Worm (Caenorhabditis elegans) whole organism, late embryonic: ENCODE results near the gene phf-30.

ENCODE experiments used
- C08G9.2 ChIP-seq: sonication (generic microtip); optimal IDR thresholded peaks from 2 replicates; lab custom pipeline; 2016; ENCODE audit warnings: mild to moderate bottlenecking, missing genetic modification characterization, moderate library complexity, missing compliant biosample characterization
- C38D4.7 ChIP-seq: fragments of 200-800 bp; sonication (Bioruptor generic); optimal IDR thresholded peaks from 2 replicates; lab custom pipeline; 2018; ENCODE audit warnings: mild to moderate bottlenecking, missing genetic modification characterization, moderate library complexity, missing compliant biosample characterization
- F13H6.1 ChIP-seq: sonication (generic microtip); optimal IDR thresholded peaks from 2 replicates; lab custom pipeline; 2016; ENCODE audit warnings: missing genetic modification characterization, missing compliant biosample characterization
- K02D7.2 ChIP-seq: sonication (generic microtip); optimal IDR thresholded peaks from 2 replicates; lab custom pipeline; 2017; ENCODE audit warnings: mild to moderate bottlenecking, missing genetic modification characterization, missing compliant biosample characterization
- K09A11.1 ChIP-seq: sonication (generic microtip); optimal IDR thresholded peaks from 2 replicates; lab custom pipeline; 2017; ENCODE audit warnings: antibody characterized with exemption, mild to moderate bottlenecking, missing genetic modification characterization, missing compliant biosample characterization; ENCODE audit not compliant: insufficient read depth
- T23F11.4 ChIP-seq: fragments of 200-800 bp; sonication (Bioruptor generic); optimal IDR thresholded peaks from 2 replicates; lab custom pipeline; 2018; ENCODE audit warnings: mild to moderate bottlenecking, missing genetic modification characterization, missing compliant biosample characterization
- Y22D7AL.16 ChIP-seq: sonication (generic microtip); optimal IDR thresholded peaks from 2 replicates; lab custom pipeline; 2016; ENCODE audit warnings: missing genetic modification characterization, missing compliant biosample characterization
- ahr-1 ChIP-seq: sonication (generic microtip); optimal IDR thresholded peaks from 2 replicates; lab custom pipeline; 2016; ENCODE audit warnings: missing genetic modification characterization, missing compliant biosample characterization
- ceh-14 ChIP-seq: sonication (generic microtip); optimal IDR thresholded peaks from 2 replicates; lab custom pipeline; 2016; ENCODE audit warnings: missing genotype, missing genetic modification characterization, missing compliant biosample characterization
- ceh-18 ChIP-seq: sonication (generic microtip); optimal IDR thresholded peaks from 2 replicates; lab custom pipeline; 2016; ENCODE audit warnings: missing genetic modification characterization, missing compliant biosample characterization
- ceh-19 ChIP-seq: fragments of 200-800 bp; sonication (Bioruptor generic); optimal IDR thresholded peaks from 2 replicates; lab custom pipeline; 2018; ENCODE audit warnings: mild to moderate bottlenecking, missing genetic modification characterization, missing compliant biosample characterization
- ceh-22 ChIP-seq: sonication (generic microtip); optimal IDR thresholded peaks from 2 replicates; lab custom pipeline; 2017; ENCODE audit warnings: missing biosample characterization, missing genetic modification characterization
- ceh-24 ChIP-seq: sonication (generic microtip); optimal IDR thresholded peaks from 2 replicates; lab custom pipeline; 2016; ENCODE audit warnings: mild to moderate bottlenecking, missing genetic modification characterization, missing compliant biosample characterization
- ceh-30 ChIP-seq: fragments of 150-350 bp; optimal IDR thresholded peaks from 2 replicates; lab custom pipeline; 2014; ENCODE audit warnings: missing biosample characterization, missing genetic modification characterization
- ceh-45 ChIP-seq: fragments of 200-800 bp; sonication (Bioruptor generic); IDR thresholded peaks from 2 replicates; pipeline ENCODE4 v1.3.6; 2022; ENCODE audit warnings: missing genetic modification reagents, missing genetic modification characterization, missing compliant biosample characterization
- ceh-48 ChIP-seq: sonication (generic microtip); optimal IDR thresholded peaks from 2 replicates; lab custom pipeline; 2016; ENCODE audit warnings: missing genetic modification characterization, inconsistent platforms, missing compliant biosample characterization
- ceh-6 ChIP-seq: fragments of 200-800 bp; sonication (Bioruptor generic); optimal IDR thresholded peaks from 2 replicates; lab custom pipeline; 2018; ENCODE audit warnings: mild to moderate bottlenecking, missing genetic modification characterization, missing compliant biosample characterization
- ceh-9 ChIP-seq: sonication (generic microtip); optimal IDR thresholded peaks from 2 replicates; lab custom pipeline; 2016; ENCODE audit warnings: mild to moderate bottlenecking, missing genetic modification characterization, inconsistent platforms, missing compliant biosample characterization
- che-1 ChIP-seq: sonication (generic microtip); optimal IDR thresholded peaks from 2 replicates; lab custom pipeline; 2016; ENCODE audit warnings: mild to moderate bottlenecking, missing genetic modification characterization, missing compliant biosample characterization
- dmd-4 ChIP-seq: sonication (generic microtip); optimal IDR thresholded peaks from 2 replicates; lab custom pipeline; 2016; ENCODE audit warnings: borderline replicate concordance, missing genetic modification characterization, missing compliant biosample characterization
- dve-1 ChIP-seq: sonication (generic microtip); optimal IDR thresholded peaks from 2 replicates; lab custom pipeline; 2017; ENCODE audit warnings: antibody characterized with exemption, mild to moderate bottlenecking, missing genetic modification characterization, missing compliant biosample characterization
- elt-2 ChIP-seq: sonication (generic microtip); optimal IDR thresholded peaks from 2 replicates; lab custom pipeline; 2016; ENCODE audit warnings: missing genetic modification reagents, missing genetic modification characterization, missing compliant biosample characterization
- fax-1 ChIP-seq: sonication (generic microtip); optimal IDR thresholded peaks from 2 replicates; lab custom pipeline; 2016; ENCODE audit warnings: missing genotype, missing genetic modification characterization, missing compliant biosample characterization
- fkh-6 ChIP-seq: sonication (generic microtip); optimal IDR thresholded peaks from 2 replicates; lab custom pipeline; 2016; ENCODE audit warnings: missing genetic modification characterization, missing compliant biosample characterization
- hlh-13 ChIP-seq: fragments of 200-800 bp; sonication (Bioruptor generic); optimal IDR thresholded peaks from 2 replicates; lab custom pipeline; 2018; ENCODE audit warnings: mild to moderate bottlenecking, missing genetic modification characterization, missing compliant biosample characterization
- hlh-15 ChIP-seq: sonication (generic microtip); optimal IDR thresholded peaks from 2 replicates; lab custom pipeline; 2016; ENCODE audit warnings: missing genetic modification characterization, missing compliant biosample characterization
- lim-6 ChIP-seq: sonication (generic microtip); optimal IDR thresholded peaks from 2 replicates; lab custom pipeline; 2016; ENCODE audit warnings: missing genetic modification characterization, missing compliant biosample characterization
- madf-2 ChIP-seq: sonication (generic microtip); optimal IDR thresholded peaks from 2 replicates; lab custom pipeline; 2017; ENCODE audit warnings: missing genetic modification characterization, missing compliant biosample characterization
- mec-3 ChIP-seq: sonication (generic microtip); optimal IDR thresholded peaks from 2 replicates; lab custom pipeline; 2016; ENCODE audit warnings: borderline replicate concordance, missing genetic modification characterization, missing compliant biosample characterization
- nhr-232 ChIP-seq: sonication (generic microtip); optimal IDR thresholded peaks from 2 replicates; lab custom pipeline; 2016; ENCODE audit warnings: missing genetic modification characterization, missing compliant biosample characterization
- npax-4 ChIP-seq: sonication (generic microtip); optimal IDR thresholded peaks from 2 replicates; lab custom pipeline; 2016; ENCODE audit warnings: missing genetic modification characterization, missing compliant biosample characterization
- pag-3 ChIP-seq: sonication (generic microtip); optimal IDR thresholded peaks from 2 replicates; lab custom pipeline; 2016; ENCODE audit warnings: missing compliant biosample characterization, missing genetic modification characterization, borderline replicate concordance
- pax-1 ChIP-seq: fragments of 150-350 bp; optimal IDR thresholded peaks from 2 replicates; lab custom pipeline; 2014; ENCODE audit warnings: missing biosample characterization, missing genetic modification characterization
- pha-4 ChIP-seq: fragments of 150-350 bp; optimal IDR thresholded peaks from 2 replicates; lab custom pipeline; 2018; ENCODE audit warnings: missing biosample characterization, missing genetic modification reagents, missing genetic modification characterization
- pqm-1 ChIP-seq: sonication (generic microtip); optimal IDR thresholded peaks from 2 replicates; lab custom pipeline; 2016; ENCODE audit warnings: missing genetic modification characterization, missing compliant biosample characterization
- pros-1 ChIP-seq: fragments of 150-350 bp; optimal IDR thresholded peaks from 2 replicates; lab custom pipeline; 2014; ENCODE audit warnings: missing biosample characterization, missing genetic modification reagents, missing genetic modification characterization
- ref-2 ChIP-seq: sonication (generic microtip); optimal IDR thresholded peaks from 2 replicates; lab custom pipeline; 2016; ENCODE audit warnings: missing genetic modification characterization, missing compliant biosample characterization
- sdc-2 ChIP-seq: sonication (generic microtip); optimal IDR thresholded peaks from 2 replicates; lab custom pipeline; 2016; ENCODE audit warnings: missing genotype, missing genetic modification characterization, missing compliant biosample characterization
- sox-2 ChIP-seq: fragments of 200-800 bp; sonication (Bioruptor generic); IDR thresholded peaks from 2 replicates; pipeline ENCODE4 v1.3.6; 2022; ENCODE audit warnings: missing genetic modification reagents, missing genetic modification characterization, missing compliant biosample characterization
- sox-4 ChIP-seq: sonication (generic microtip); optimal IDR thresholded peaks from 2 replicates; lab custom pipeline; 2017; ENCODE audit warnings: mild to moderate bottlenecking, missing genetic modification characterization, inconsistent platforms, missing compliant biosample characterization
- syd-9 ChIP-seq: sonication (generic microtip); optimal IDR thresholded peaks from 2 replicates; lab custom pipeline; 2016; ENCODE audit warnings: mild to moderate bottlenecking, missing genetic modification characterization, moderate library complexity, missing compliant biosample characterization
- tbx-2 ChIP-seq: sonication (generic microtip); optimal IDR thresholded peaks from 2 replicates; lab custom pipeline; 2016; ENCODE audit warnings: missing genetic modification characterization, missing compliant biosample characterization
- tbx-7 ChIP-seq: sonication (generic microtip); optimal IDR thresholded peaks from 2 replicates; lab custom pipeline; 2016; ENCODE audit warnings: missing genotype, missing genetic modification characterization, missing compliant biosample characterization
- ttx-3 ChIP-seq: sonication (generic microtip); optimal IDR thresholded peaks from 2 replicates; lab custom pipeline; 2016; ENCODE audit warnings: missing genetic modification reagents, missing genetic modification characterization, missing compliant biosample characterization
- unc-3 ChIP-seq, 2 experiments: fragments of 200-800 bp in 1 of 2; sonication (Bioruptor generic) in 1 of 2; sonication (generic microtip) in 1 of 2; conservative IDR thresholded peaks in 1 of 2; optimal IDR thresholded peaks in 1 of 2; 2 replicates each; pipeline versions ENCODE4 v1.3.6 to Lab custom; 2016 to 2022; ENCODE audit warnings: missing compliant biosample characterization in 2 of 2, missing genetic modification characterization in 2 of 2, missing genetic modification reagents in 1 of 2
- unc-42 ChIP-seq: sonication (generic microtip); optimal IDR thresholded peaks from 2 replicates; lab custom pipeline; 2016; ENCODE audit warnings: missing genotype, missing genetic modification characterization, missing compliant biosample characterization
- unc-86 ChIP-seq: sonication (generic microtip); optimal IDR thresholded peaks from 2 replicates; lab custom pipeline; 2016; ENCODE audit warnings: missing genetic modification characterization, missing compliant biosample characterization
- zip-5 ChIP-seq: sonication (generic microtip); optimal IDR thresholded peaks from 2 replicates; lab custom pipeline; 2016; ENCODE audit warnings: missing genetic modification characterization, missing compliant biosample characterization
- ztf-16 ChIP-seq: sonication (generic microtip); optimal IDR thresholded peaks from 2 replicates; lab custom pipeline; 2017; ENCODE audit warnings: missing genetic modification characterization, missing compliant biosample characterization

The phf-30 gene

DNA sequence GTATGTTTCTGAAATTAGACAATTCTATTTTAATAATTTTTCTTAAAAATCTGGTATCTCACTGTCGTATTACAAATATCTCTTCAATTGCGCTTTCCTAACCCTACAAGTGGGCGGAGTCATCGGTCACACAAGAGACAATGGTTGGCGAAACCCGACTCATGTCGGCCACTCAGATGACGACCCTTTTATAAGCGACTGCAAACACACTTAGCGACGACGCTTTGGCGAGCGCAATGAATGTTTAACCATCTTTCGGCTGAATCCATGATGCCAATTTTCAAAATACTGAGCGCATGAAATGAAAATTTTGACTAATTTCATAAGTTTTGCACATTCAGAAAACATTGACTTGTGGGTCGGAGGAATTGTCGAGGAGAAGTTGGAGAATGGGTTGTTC, 31.5 kb downstream of the phf-30 start (continued):
- TF ChIP-seq nhr-232 (peak; percentile 97), F13H6.1 (peak; percentile 99), syd-9 (tag; lab: Kevin White, UChicago) (peak; percentile 99), lim-6 (peak; percentile 98), ceh-14 (peak; percentile 99), elt-2 (tag; lab: Kevin White, UChicago) (peak; percentile 99), ceh-18 (tag; lab: Kevin White, UChicago) (peak; percentile 95), fax-1 (tag; lab: Kevin White, UChicago) (peak; percentile 98), ceh-45 (peak; percentile 99), ceh-6 (GFP tag; lab: Kevin White, UChicago) (peak; percentile 99), tbx-2 (tag; lab: Kevin White, UChicago) (peak; percentile 98), ttx-3 (peak; percentile 98), pqm-1 (tag; lab: Kevin White, UChicago) (peak; percentile 100), mec-3 (tag; lab: Kevin White, UChicago) (peak; percentile 99), ceh-19 (GFP tag; lab: Kevin White, UChicago) (peak; percentile 99), ceh-9 (peak; percentile 99), T23F11.4 (GFP tag; lab: Kevin White, UChicago) (peak; percentile 99), ceh-22 (tag; lab: Kevin White, UChicago) (peak; percentile 79), sox-2 (GFP tag; lab: Robert Waterston, UW) (peak; percentile 98), hlh-15 (tag; lab: Kevin White, UChicago) (peak; percentile 99), ceh-24 (tag; lab: Kevin White, UChicago) (peak; percentile 100), madf-2 (peak; percentile 99), ztf-16 (tag; lab: Kevin White, UChicago) (peak; percentile 99), K09A11.1 (tag; lab: Kevin White, UChicago) (peak; percentile 95), Y22D7AL.16 (peak; percentile 99), C38D4.7 (peak; percentile 97), pag-3 (tag; lab: Kevin White, UChicago) (peak; percentile 98), pha-4 (tag; lab: Kevin White, UChicago) (no peak), hlh-13 (GFP tag; lab: Kevin White, UChicago) (peak; percentile 99), unc-3 (GFP tag; conservative IDR thresholded peaks at IDR 0.05; lab: Robert Waterston, UW) (peak; percentile 99), unc-3 (tag; optimal IDR thresholded peaks at IDR 0.05; lab: Kevin White, UChicago) (peak; percentile 98), dmd-4 (tag; lab: Kevin White, UChicago) (peak; percentile 99), unc-86 (tag; lab: Kevin White, UChicago) (peak; percentile 99), pros-1 (tag; lab: Kevin White, UChicago) (peak; percentile 71), npax-4 (tag; lab: Kevin White, UChicago) (peak; percentile 98), zip-5 (peak; percentile 92), K02D7.2 (tag; lab: Kevin White, UChicago) (peak; percentile 99), pax-1 (tag; lab: Kevin White, UChicago) (peak; percentile 18), tbx-7 (tag; lab: Kevin White, UChicago) (peak; percentile 73), ceh-30 (tag; lab: Kevin White, UChicago) (peak; percentile 98), unc-42 (peak; percentile 89), ahr-1 (peak; percentile 98), fkh-6 (tag; lab: Kevin White, UChicago) (peak; percentile 98), ref-2 (tag; lab: Kevin White, UChicago) (peak; percentile 98), che-1 (peak; percentile 98), ceh-48 (tag; lab: Kevin White, UChicago) (peak; percentile 99), C08G9.2 (tag; lab: Kevin White, UChicago) (peak; percentile 96), dve-1 (tag; lab: Kevin White, UChicago) (peak; percentile 98), sdc-2 (tag; lab: Kevin White, UChicago) (peak; percentile 93), sox-4 (tag; lab: Kevin White, UChicago) (peak; percentile 100)
